Worm (Caenorhabditis elegans) whole organism, L1 larva: ENCODE data around the gene R04B3.3.

ENCODE experiments used
- aly-2 ChIP-seq: fragments of 150-350 bp; optimal IDR thresholded peaks from 2 replicates; lab custom pipeline; 2014; ENCODE audit warnings: missing biosample characterization, missing genetic modification characterization
- blmp-1 ChIP-seq: fragments of 150-350 bp; optimal IDR thresholded peaks from 2 replicates; lab custom pipeline; 2014; ENCODE audit warnings: missing biosample characterization, missing genetic modification characterization
- ceh-8 ChIP-seq: fragments of 200-800 bp; sonication (Bioruptor generic); optimal IDR thresholded peaks from 2 replicates; lab custom pipeline; 2018; ENCODE audit warnings: mild to moderate bottlenecking, missing genetic modification characterization, moderate library complexity, missing compliant biosample characterization
- ceh-88 ChIP-seq: fragments of 200-800 bp; sonication (Bioruptor generic); IDR thresholded peaks from 2 replicates; pipeline ENCODE4 v1.3.6; 2022; ENCODE audit warnings: missing genetic modification characterization, missing compliant biosample characterization
- ceh-90 ChIP-seq: sonication (generic microtip); optimal IDR thresholded peaks from 2 replicates; lab custom pipeline; 2016; ENCODE audit warnings: missing genetic modification characterization, missing compliant biosample characterization
- ces-1 ChIP-seq: fragments of 150-350 bp; optimal IDR thresholded peaks from 2 replicates; lab custom pipeline; 2014; ENCODE audit warnings: missing biosample characterization, missing genetic modification reagents, missing genetic modification characterization
- dpl-1 ChIP-seq, 3 experiments: fragments of 150-350 bp in 2 of 3; sonication (generic microtip) in 1 of 3; optimal IDR thresholded peaks; 2 replicates each; lab custom pipeline; 2014 to 2017; ENCODE audit warnings: missing biosample characterization in 3 of 3, missing genetic modification characterization in 3 of 3, missing genetic modification reagents in 3 of 3
- efl-1 ChIP-seq, 4 experiments: fragments of 150-350 bp; optimal IDR thresholded peaks in 3 of 4; peaks in 1 of 4; 1 replicate in 1 of 4; 2 replicates in 3 of 4; lab custom pipeline; 2014; ENCODE audit warnings: missing biosample characterization in 2 of 4, missing genetic modification characterization in 2 of 4, missing genetic modification reagents in 2 of 4
- elt-3 ChIP-seq, 6 experiments: fragments of 150-350 bp in 1 of 6; sonication (generic microtip); optimal IDR thresholded peaks; 2 replicates each; lab custom pipeline; 2017 to 2018; ENCODE audit warnings: missing biosample characterization in 6 of 6, missing genetic modification characterization in 6 of 6, inconsistent platforms in 1 of 6
- fkh-10 ChIP-seq: sonication (generic microtip); optimal IDR thresholded peaks from 2 replicates; lab custom pipeline; 2017; ENCODE audit warnings: missing biosample characterization, missing genetic modification reagents, missing genetic modification characterization
- fkh-4 ChIP-seq: sonication (generic microtip); optimal IDR thresholded peaks from 2 replicates; lab custom pipeline; 2016; ENCODE audit warnings: missing compliant biosample characterization, missing genetic modification characterization, borderline replicate concordance
- grh-1 ChIP-seq: fragments of 200-800 bp; sonication (Bioruptor generic); IDR thresholded peaks from 2 replicates; pipeline ENCODE4 v1.3.6; 2022; ENCODE audit warnings: missing genetic modification reagents, missing genetic modification characterization, missing compliant biosample characterization
- hlh-17 ChIP-seq: fragments of 200-800 bp; sonication (Bioruptor generic); optimal IDR thresholded peaks from 2 replicates; lab custom pipeline; 2018; ENCODE audit warnings: missing genetic modification characterization, mild to moderate bottlenecking, missing compliant biosample characterization, moderate library complexity, borderline replicate concordance
- irx-1 ChIP-seq: sonication (generic microtip); optimal IDR thresholded peaks from 2 replicates; lab custom pipeline; 2016; ENCODE audit warnings: missing genetic modification characterization, missing compliant biosample characterization
- lin-14 ChIP-seq: fragments of 200-800 bp; sonication (Bioruptor generic); optimal IDR thresholded peaks from 2 replicates; lab custom pipeline; 2018; ENCODE audit warnings: mild to moderate bottlenecking, missing genetic modification characterization, moderate library complexity, missing compliant biosample characterization
- lin-35 ChIP-seq, 2 experiments: fragments of 150-350 bp; optimal IDR thresholded peaks; 2 replicates each; lab custom pipeline; 2014; ENCODE audit warnings: missing biosample characterization in 2 of 2, missing genetic modification characterization in 2 of 2, missing genetic modification reagents in 2 of 2
- lin-39 ChIP-seq: fragments of 150-350 bp; optimal IDR thresholded peaks from 2 replicates; lab custom pipeline; 2014; ENCODE audit warnings: missing biosample characterization, missing genetic modification reagents, missing genetic modification characterization
- lir-3 ChIP-seq: sonication (generic microtip); optimal IDR thresholded peaks from 2 replicates; lab custom pipeline; 2016; ENCODE audit warnings: mild to moderate bottlenecking, missing genetic modification characterization, moderate library complexity, missing compliant biosample characterization; ENCODE audit not compliant: poor library complexity
- mab-9 ChIP-seq: fragments of 200-800 bp; sonication (Bioruptor generic); IDR thresholded peaks from 2 replicates; pipeline ENCODE4 v1.3.6; 2022; ENCODE audit warnings: missing genetic modification reagents, missing genetic modification characterization, missing compliant biosample characterization
- nhr-28 ChIP-seq: fragments of 150-350 bp; optimal IDR thresholded peaks from 2 replicates; lab custom pipeline; 2014; ENCODE audit warnings: missing biosample characterization, missing genetic modification characterization
- nhr-47 ChIP-seq: sonication (generic microtip); optimal IDR thresholded peaks from 2 replicates; lab custom pipeline; 2016; ENCODE audit warnings: mild to moderate bottlenecking, missing genetic modification characterization, moderate library complexity, missing compliant biosample characterization
- pax-3 ChIP-seq: fragments of 200-800 bp; sonication (Bioruptor generic); optimal IDR thresholded peaks from 2 replicates; lab custom pipeline; 2018; ENCODE audit warnings: mild to moderate bottlenecking, missing genetic modification characterization, moderate library complexity, missing compliant biosample characterization
- rnt-1 ChIP-seq: sonication (generic microtip); optimal IDR thresholded peaks from 2 replicates; lab custom pipeline; 2016; ENCODE audit warnings: mild to moderate bottlenecking, missing genetic modification characterization, moderate library complexity, missing compliant biosample characterization
- sox-4 ChIP-seq: sonication (generic microtip); optimal IDR thresholded peaks from 2 replicates; lab custom pipeline; 2016; ENCODE audit warnings: missing genetic modification characterization, missing compliant biosample characterization
- tlp-1 ChIP-seq: fragments of 150-350 bp; optimal IDR thresholded peaks from 2 replicates; lab custom pipeline; 2014; ENCODE audit warnings: missing biosample characterization, missing genetic modification characterization
- unc-130 ChIP-seq: fragments of 150-350 bp; optimal IDR thresholded peaks from 2 replicates; lab custom pipeline; 2017; ENCODE audit warnings: missing biosample characterization, missing genetic modification characterization, inconsistent platforms
- unc-86 ChIP-seq: sonication (generic microtip); optimal IDR thresholded peaks from 2 replicates; lab custom pipeline; 2016; ENCODE audit warnings: missing genetic modification characterization, missing compliant biosample characterization
- unc-98 ChIP-seq: fragments of 200-800 bp; sonication (Bioruptor generic); IDR thresholded peaks from 2 replicates; pipeline ENCODE4 v1.3.6; 2022; ENCODE audit warnings: missing genetic modification characterization, missing compliant biosample characterization
- zag-1 ChIP-seq: fragments of 150-350 bp; optimal IDR thresholded peaks from 2 replicates; lab custom pipeline; 2014; ENCODE audit warnings: missing biosample characterization, missing genetic modification characterization
- ztf-4 ChIP-seq: fragments of 150-350 bp; optimal IDR thresholded peaks from 2 replicates; lab custom pipeline; 2014; ENCODE audit warnings: missing biosample characterization, missing genetic modification characterization

R04B3.3 gene

ce11 chrX:2475873-2476272, at the start of gene R04B3.3:
Gene R04B3.3, minus strand, starts transcription at chrX:2475973.
- no peak for TF ChIP-seq grh-1 (GFP tag; lab: Robert Waterston, UW)
- no peak for TF ChIP-seq unc-86 (tag; lab: Kevin White, UChicago)
- no peak for TF ChIP-seq unc-130 (tag; lab: Kevin White, UChicago)
- no peak for TF ChIP-seq ceh-90 (tag; lab: Kevin White, UChicago)
- TF ChIP-seq ces-1 (GFP tag; lab: Kevin White, UChicago): no peak
- no peak for TF ChIP-seq nhr-47
- TF ChIP-seq blmp-1 (tag; lab: Kevin White, UChicago): no peak

ce11 chrX:2522658-2523057, 46.9 kb upstream of the R04B3.3 start:
- TF ChIP-seq fkh-10 (GFP tag; lab: Kevin White, UChicago) (peak; percentile 52), aly-2 (tag; lab: Kevin White, UChicago) (no peak), lin-35 (GFP tag; optimal IDR thresholded peaks at IDR 0.05; lab: Kevin White, UChicago) (no peak), elt-3 (tag; optimal IDR thresholded peaks at IDR 0.05; lab: Kevin White, UChicago) (no peak), mab-9 (GFP tag; lab: Robert Waterston, UW) (no peak), unc-98 (GFP tag; lab: Robert Waterston, UW) (no peak), ceh-88 (no peak), pax-3 (tag; lab: Kevin White, UChicago) (no peak), hlh-17 (GFP tag; lab: Kevin White, UChicago) (no peak), dpl-1 (GFP tag; optimal IDR thresholded peaks at IDR 0.05; lab: Kevin White, UChicago) (no peak), lin-14 (GFP tag; lab: Kevin White, UChicago) (peak; percentile 19), zag-1 (tag; lab: Kevin White, UChicago) (no peak)
- TF ChIP-seq, all 84 proteins: peak for 2

- TF ChIP-seq rnt-1 (tag; lab: Kevin White, UChicago): peak; percentile 23
- TF ChIP-seq tlp-1: no peak
- TF ChIP-seq nhr-28: no peak
Observed at ce11 chrX:2520461-2520860, 44.7 kb upstream of the R04B3.3 start.

- TF ChIP-seq hlh-17 (GFP tag; lab: Kevin White, UChicago) (no peak), ceh-8 (peak; percentile 2), lir-3 (no peak), elt-3 (tag; optimal IDR thresholded peaks at IDR 0.05; lab: Kevin White, UChicago) (no peak), fkh-4 (tag; lab: Kevin White, UChicago) (no peak), mab-9 (GFP tag; lab: Robert Waterston, UW) (no peak), irx-1 (no peak), unc-86 (tag; lab: Kevin White, UChicago) (no peak)
Observed at ce11 chrX:2516949-2517696, 41.4 kb upstream of the R04B3.3 start.

ce11 chrX:2515224-2515623, 39.5 kb upstream of the R04B3.3 start, which contains the start of gene syg-1:
Gene syg-1, minus strand, starts transcription at chrX:2515324.
- TF ChIP-seq irx-1 (no peak), ztf-4 (no peak), lin-39 (tag; lab: Kevin White, UChicago) (no peak), mab-9 (GFP tag; lab: Robert Waterston, UW) (no peak), sox-4 (tag; lab: Kevin White, UChicago) (no peak)

- TF ChIP-seq efl-1 (optimal IDR thresholded peaks at IDR 0.05; lab: Kevin White, UChicago) (no peak), efl-1 (GFP tag; optimal IDR thresholded peaks at IDR 0.05 in 1 of 2; lab: Kevin White, UChicago) (peak in 1 of 2 experiments; percentile 91), ceh-8 (no peak)
Observed at ce11 chrX:2513667-2514198, 38.0 kb upstream of the R04B3.3 start.
